Worm (Caenorhabditis elegans): ENCODE measurements around the gene attf-4.

Gene attf-4

DNA sequence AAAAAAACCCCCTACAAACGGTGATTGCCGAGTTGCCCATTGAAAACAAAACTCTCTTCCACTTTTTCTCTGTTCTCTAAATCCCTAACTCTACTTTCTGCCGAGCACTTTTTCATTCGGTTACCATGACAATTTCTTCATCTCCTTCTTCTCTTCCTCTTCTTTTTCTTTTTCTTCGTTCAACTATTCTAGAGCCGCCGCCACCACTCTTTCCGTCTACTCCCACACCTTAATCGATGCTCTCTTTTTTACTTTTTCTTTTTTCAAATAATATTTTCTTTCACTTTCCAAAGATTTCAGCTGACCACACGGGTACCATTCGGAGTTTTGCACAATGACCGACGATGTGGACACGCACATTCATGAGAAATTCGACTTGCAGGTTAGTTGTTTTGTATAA, 12.8 kb upstream of the attf-4 start, which contains the start of gene mapk-15:
Gene mapk-15, plus strand, starts transcription at position 301 of the 400 bp plus-strand sequence.
- TF ChIP-seq unc-55 (GFP tag; optimal IDR thresholded peaks at IDR 0.05), result no peak
- no peak for TF ChIP-seq unc-3 (GFP tag; conservative IDR thresholded peaks at IDR 0.05)
- no peak for TF ChIP-seq unc-3 (tag; optimal IDR thresholded peaks at IDR 0.05)
- TF ChIP-seq che-1 (tag; optimal IDR thresholded peaks at IDR 0.05), result no peak
- no peak for TF ChIP-seq fkh-10 (GFP tag; optimal IDR thresholded peaks at IDR 0.05)
- no peak for TF ChIP-seq tbx-2 (tag; optimal IDR thresholded peaks at IDR 0.05)
- TF ChIP-seq hlh-13 (GFP tag; optimal IDR thresholded peaks at IDR 0.05), result no peak
- no peak for TF ChIP-seq elt-2 (tag; optimal IDR thresholded peaks at IDR 0.05)
- no peak for TF ChIP-seq ceh-19 (GFP tag; optimal IDR thresholded peaks at IDR 0.05)
- TF ChIP-seq ets-4 (tag; optimal IDR thresholded peaks at IDR 0.05), result no peak
- TF ChIP-seq C08G9.2 (tag; optimal IDR thresholded peaks at IDR 0.05), result no peak
- TF ChIP-seq ahr-1 (tag; optimal IDR thresholded peaks at IDR 0.05), result no peak
- TF ChIP-seq ceh-24 (tag; optimal IDR thresholded peaks at IDR 0.05), result no peak
- TF ChIP-seq eyg-1 (tag; optimal IDR thresholded peaks at IDR 0.05), result no peak
- no peak for TF ChIP-seq ceh-48 (tag; optimal IDR thresholded peaks at IDR 0.05)
- TF ChIP-seq unc-42 (tag; optimal IDR thresholded peaks at IDR 0.05), result no peak
- no peak for TF ChIP-seq pqm-1 (tag; optimal IDR thresholded peaks at IDR 0.05)

DNA sequence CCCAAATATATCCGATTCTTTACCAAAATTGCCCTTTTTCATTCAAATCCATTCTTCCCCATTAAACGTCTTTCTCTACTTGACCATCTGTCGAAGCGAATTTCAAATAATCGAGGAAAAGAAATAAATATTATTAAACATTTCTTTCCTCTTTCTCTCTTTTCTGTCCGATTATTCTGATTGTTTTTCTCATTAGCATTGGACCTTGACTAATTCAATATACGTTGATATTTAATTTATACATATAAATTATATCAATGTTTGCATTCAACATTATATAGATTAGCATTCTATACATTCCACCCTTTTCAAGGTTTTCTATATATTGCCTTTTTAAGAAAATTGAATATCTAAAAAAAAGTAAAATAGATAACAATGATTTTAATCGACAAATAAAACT, 7.4 kb upstream of the attf-4 start:
- no peak for TF ChIP-seq odd-2 (tag; optimal IDR thresholded peaks at IDR 0.05)
- TF ChIP-seq pax-1 (tag; optimal IDR thresholded peaks at IDR 0.05), result peak; percentile 72

- TF ChIP-seq ceh-22 (tag; optimal IDR thresholded peaks at IDR 0.05) (no peak), ceh-14 (tag; optimal IDR thresholded peaks at IDR 0.05) (no peak), ceh-31 (tag; optimal IDR thresholded peaks at IDR 0.05) (no peak), tbx-7 (tag; optimal IDR thresholded peaks at IDR 0.05) (no peak), nhr-232 (tag; optimal IDR thresholded peaks at IDR 0.05) (no peak), ref-2 (tag; optimal IDR thresholded peaks at IDR 0.05) (no peak), unc-42 (tag; optimal IDR thresholded peaks at IDR 0.05) (peak; percentile 60)
Measured at ce11 chrIII:6073673-6074331, 6.6 kb upstream of the attf-4 start.

- no peak for TF ChIP-seq pax-1 (tag; optimal IDR thresholded peaks at IDR 0.05)
- no peak for TF ChIP-seq elt-2 (tag; optimal IDR thresholded peaks at IDR 0.05)
- TF ChIP-seq unc-42 (tag; optimal IDR thresholded peaks at IDR 0.05), result peak; percentile 47
- no peak for TF ChIP-seq hlh-8 (tag; optimal IDR thresholded peaks at IDR 0.05)
- no peak for TF ChIP-seq pqm-1 (tag; optimal IDR thresholded peaks at IDR 0.05)
- no peak for TF ChIP-seq ceh-24 (tag; optimal IDR thresholded peaks at IDR 0.05)
- TF ChIP-seq Y22D7AL.16 (tag; optimal IDR thresholded peaks at IDR 0.05), result no peak
- peak; percentile 14 for TF ChIP-seq unc-55 (GFP tag; optimal IDR thresholded peaks at IDR 0.05)
- no peak for TF ChIP-seq C38D4.7 (GFP tag; optimal IDR thresholded peaks at IDR 0.05)
- no peak for TF ChIP-seq sox-2 (GFP tag; IDR thresholded peaks at IDR 0.05)
- peak; percentile 43 for TF ChIP-seq unc-86 (tag; optimal IDR thresholded peaks at IDR 0.05)
- no peak for TF ChIP-seq pha-4 (tag; optimal IDR thresholded peaks at IDR 0.05)
- TF ChIP-seq hlh-13 (GFP tag; optimal IDR thresholded peaks at IDR 0.05), result no peak
- TF ChIP-seq K09A11.1 (tag; optimal IDR thresholded peaks at IDR 0.05; ENCODE audit: insufficient read depth), result no peak
- no peak for TF ChIP-seq ama-1 (optimal IDR thresholded peaks at IDR 0.05)
- TF ChIP-seq fax-1 (tag; optimal IDR thresholded peaks at IDR 0.05), result no peak
- TF ChIP-seq ceh-14 (tag; optimal IDR thresholded peaks at IDR 0.05), result peak; percentile 75
- no peak for TF ChIP-seq mec-3 (tag; optimal IDR thresholded peaks at IDR 0.05; ENCODE audit: borderline replicate concordance)
- TF ChIP-seq ets-4 (tag; optimal IDR thresholded peaks at IDR 0.05), result no peak
Measured at ce11 chrIII:6077973-6078372, 2.4 kb upstream of the attf-4 start.

DNA sequence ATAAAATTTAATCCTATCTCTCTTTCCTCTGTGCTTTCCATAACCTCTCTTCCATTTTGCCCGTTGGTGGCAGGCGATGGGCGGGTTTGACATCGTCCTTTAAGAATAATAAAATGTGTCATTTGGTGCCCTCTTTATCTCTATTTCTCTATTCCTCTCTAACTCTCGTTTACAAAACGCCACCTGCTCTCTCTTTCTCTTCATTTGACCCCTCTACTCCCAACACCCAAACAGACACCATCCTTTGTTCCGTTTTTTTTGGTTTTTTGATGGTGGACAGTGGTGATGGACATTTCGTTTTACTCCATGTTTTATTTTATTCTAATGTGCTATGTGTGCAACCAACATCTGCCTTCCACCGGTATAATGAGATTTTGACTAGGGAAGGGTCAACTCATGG, 1.4 kb upstream of the attf-4 start:
- no peak for TF ChIP-seq elt-4 (tag; optimal IDR thresholded peaks at IDR 0.05)
- TF ChIP-seq ceh-19 (GFP tag; optimal IDR thresholded peaks at IDR 0.05), result no peak
- TF ChIP-seq ceh-31 (tag; optimal IDR thresholded peaks at IDR 0.05), result peak; percentile 33
- peak; percentile 27 for TF ChIP-seq ref-2 (tag; optimal IDR thresholded peaks at IDR 0.05)
- TF ChIP-seq C38D4.7 (GFP tag; optimal IDR thresholded peaks at IDR 0.05), result no peak
- TF ChIP-seq ceh-18 (tag; optimal IDR thresholded peaks at IDR 0.05), result peak; percentile 10
- peak; percentile 29 for TF ChIP-seq unc-55 (GFP tag; optimal IDR thresholded peaks at IDR 0.05)
- TF ChIP-seq tbx-2 (tag; optimal IDR thresholded peaks at IDR 0.05), result peak; percentile 15
- TF ChIP-seq ceh-34 (tag; optimal IDR thresholded peaks at IDR 0.05), result peak; percentile 5
- peak; percentile 28 for TF ChIP-seq hlh-8 (tag; optimal IDR thresholded peaks at IDR 0.05)
- TF ChIP-seq nfya-1 (tag; optimal IDR thresholded peaks at IDR 0.05), result peak; percentile 36
- TF ChIP-seq unc-42 (tag; optimal IDR thresholded peaks at IDR 0.05), result peak; percentile 30
